Worm (Caenorhabditis elegans) whole organism, L4/young adult: ENCODE measurements around the gene C06H5.14.
A peak's percentile ranks its signal among the peaks of the same experiment; 100 is the strongest.

Experiments used
- W03F9.2 ChIP-seq: fragments of 150-350 bp; optimal IDR thresholded peaks from 2 replicates; lab custom pipeline; 2014; ENCODE audit warnings: missing biosample characterization, missing genetic modification characterization
- dao-5 ChIP-seq: sonication (generic microtip); optimal IDR thresholded peaks from 2 replicates; lab custom pipeline; 2016; ENCODE audit warnings: missing genotype, missing genetic modification characterization, moderate library complexity, missing compliant biosample characterization
- him-1 ChIP-seq: sonication (generic microtip); optimal IDR thresholded peaks from 2 replicates; lab custom pipeline; 2016; ENCODE audit warnings: missing genotype, missing genetic modification reagents, missing genetic modification characterization, missing compliant biosample characterization

Gene C06H5.14

DNA sequence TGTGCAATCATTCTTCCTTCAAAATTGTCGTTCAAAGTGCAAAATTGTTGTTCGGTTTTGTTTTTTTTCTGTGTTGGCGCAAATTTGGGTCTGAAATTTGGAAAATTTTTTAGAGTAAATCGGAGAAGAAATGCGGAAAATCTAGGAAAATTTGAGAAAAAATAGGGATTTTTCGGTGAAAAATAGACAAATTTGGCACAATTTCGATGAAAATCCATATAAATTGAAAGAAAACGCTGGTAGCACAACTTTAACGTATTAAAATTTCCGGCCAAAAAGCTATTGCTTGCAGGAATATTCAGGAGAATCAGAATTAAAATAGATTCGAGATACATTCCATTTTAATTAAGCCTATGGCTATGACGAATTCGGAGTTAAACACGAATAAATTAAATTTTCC, 45.2 kb downstream of the C06H5.14 start, which contains the start of gene dpy-21:
TSS of gene dpy-21 (minus strand) at position 101 of the 400 bp plus-strand sequence.
- no peak for TF ChIP-seq dao-5 (tag; lab: Kevin White, UChicago)
- no peak for TF ChIP-seq W03F9.2
- no peak for TF ChIP-seq him-1

DNA sequence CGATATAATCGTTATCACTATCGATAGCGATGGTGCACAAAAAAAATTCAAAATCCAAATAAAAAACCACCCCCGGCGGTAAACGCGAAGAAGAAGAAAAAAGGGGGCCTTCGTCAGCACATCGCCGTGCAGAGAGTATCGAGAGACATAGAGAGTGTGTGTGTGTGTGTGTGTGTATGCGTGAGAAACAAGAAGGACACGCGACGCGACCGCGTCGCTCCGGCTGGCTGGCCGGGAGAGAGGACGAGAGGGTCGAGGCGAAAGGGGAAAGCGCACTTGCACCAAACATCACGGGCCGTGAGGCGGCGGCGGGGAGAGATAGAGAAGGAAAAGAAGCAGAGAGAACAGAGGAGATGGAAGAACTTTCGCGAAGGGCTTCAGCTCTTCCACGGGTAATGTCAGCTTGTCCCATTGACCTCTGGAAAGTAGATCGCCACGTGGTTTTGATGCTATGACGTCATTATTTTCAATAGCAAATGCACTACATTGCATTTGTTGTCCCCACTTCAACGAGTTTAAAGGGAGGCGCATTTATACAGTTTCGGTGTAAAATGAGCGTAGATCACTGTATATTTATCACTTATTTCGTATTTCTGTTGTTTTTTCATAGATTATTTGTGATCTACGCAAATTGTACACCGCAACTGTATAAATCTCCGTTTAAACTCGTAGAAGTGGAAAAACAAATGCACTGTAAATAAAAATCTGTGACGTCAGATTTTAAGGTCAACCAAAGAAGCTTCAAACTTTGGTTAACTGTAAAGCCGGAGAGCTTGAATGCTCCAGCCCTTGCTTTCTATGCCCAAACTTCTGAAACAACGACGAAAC, 47.5 kb downstream of the C06H5.14 start, which contains the start of gene Y59A8B.24:
TSS of gene Y59A8B.24 (plus strand) at position 778 of the 828 bp plus-strand sequence.
- peak; percentile 73 for TF ChIP-seq him-1
- TF ChIP-seq W03F9.2, result peak; percentile 62
- TF ChIP-seq dao-5 (tag; lab: Kevin White, UChicago), result peak; percentile 33

DNA sequence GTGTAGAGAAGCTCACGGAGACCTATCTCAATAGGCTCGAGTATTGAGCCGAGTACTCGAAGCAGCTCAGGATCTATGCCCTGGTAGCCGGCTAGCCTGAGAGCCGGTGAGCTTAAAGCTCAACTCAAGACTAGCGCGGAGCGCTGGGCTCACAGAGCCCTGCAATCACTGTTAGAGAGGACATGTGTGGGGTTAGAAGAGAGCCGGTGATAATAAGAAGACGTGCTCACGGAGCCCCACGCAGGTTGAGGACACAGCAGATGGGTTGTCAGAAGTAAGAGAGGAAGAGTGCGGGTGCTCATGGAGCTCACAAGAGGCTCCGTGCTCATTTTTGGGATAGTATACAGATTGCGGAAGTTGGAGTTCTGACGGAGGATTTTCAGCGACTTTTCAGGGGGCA, 48.4 kb downstream of the C06H5.14 start:
- no peak for TF ChIP-seq him-1
- no peak for TF ChIP-seq W03F9.2
- no peak for TF ChIP-seq dao-5 (tag; lab: Kevin White, UChicago)
